Fruit fly (Drosophila melanogaster) whole organism, embryonic: Measurements from ENCODE around the gene TFAM.

Experiments
- Bgb ChIP-seq: fragments of 200-800 bp; sonication (Bioruptor generic); IDR thresholded peaks from 2 replicates; pipeline ENCODE4 v1.3.6; 2022; ENCODE audit warnings: missing biosample characterization, missing genetic modification characterization; ENCODE audit not compliant: partially characterized antibody
- CG11456 ChIP-seq: fragments of 200-800 bp; sonication (Bioruptor generic); IDR thresholded peaks from 3 replicates; pipeline ENCODE4 v1.3.6; 2022; ENCODE audit warnings: missing biosample characterization, missing genetic modification characterization
- CG15696 ChIP-seq: fragments of 200-800 bp; sonication (Bioruptor generic); optimal IDR thresholded peaks from 2 replicates; lab custom pipeline; 2019; ENCODE audit warnings: missing biosample characterization, mild to moderate bottlenecking, missing genetic modification characterization, moderate library complexity
- CG1792 ChIP-seq: fragments of 200-800 bp; sonication (Bioruptor generic); optimal IDR thresholded peaks from 2 replicates; lab custom pipeline; 2016; ENCODE audit warnings: missing biosample characterization, missing genetic modification characterization
- CG18599 ChIP-seq: fragments of 200-800 bp; sonication (Bioruptor generic); optimal IDR thresholded peaks from 3 replicates; lab custom pipeline; 2017; ENCODE audit warnings: missing biosample characterization, missing genetic modification characterization, mild to moderate bottlenecking, moderate library complexity, missing genetic modification reagents
- CG30020 ChIP-seq: fragments of 200-800 bp; optimal IDR thresholded peaks from 2 replicates; lab custom pipeline; 2019; ENCODE audit warnings: missing biosample characterization, mild to moderate bottlenecking, missing genetic modification characterization, moderate library complexity
- CG3995 ChIP-seq: fragments of 200-800 bp; sonication (Bioruptor generic); optimal IDR thresholded peaks from 3 replicates; lab custom pipeline; 2016; ENCODE audit warnings: missing biosample characterization, missing genetic modification characterization
- CG6854 ChIP-seq: fragments of 200-800 bp; sonication (Bioruptor generic); optimal IDR thresholded peaks from 3 replicates; lab custom pipeline; 2017; ENCODE audit warnings: missing biosample characterization, mild to moderate bottlenecking, missing genetic modification characterization
- Dp ChIP-seq: fragments of 200-800 bp; sonication (Bioruptor generic); optimal IDR thresholded peaks from 2 replicates; lab custom pipeline; 2018; ENCODE audit warnings: missing biosample characterization, mild to moderate bottlenecking, missing genetic modification characterization, moderate library complexity
- E2f1 ChIP-seq: fragments of 200-800 bp; sonication (Bioruptor generic); IDR thresholded peaks from 2 replicates; pipeline ENCODE4 v1.3.6; 2022; ENCODE audit warnings: missing biosample characterization, missing genetic modification characterization
- Gug ChIP-seq: fragments of 200-800 bp; sonication (Bioruptor generic); IDR thresholded peaks from 4 replicates; pipeline ENCODE4 v1.3.6; 2022; ENCODE audit warnings: missing biosample characterization, missing genetic modification characterization
- Sry-β ChIP-seq: fragments of 200-800 bp; sonication (Bioruptor generic); optimal IDR thresholded peaks from 2 replicates; lab custom pipeline; 2018; ENCODE audit warnings: missing biosample characterization, mild to moderate bottlenecking, missing genetic modification characterization, moderate library complexity
- ac ChIP-seq: fragments of 200-800 bp; sonication (Bioruptor generic); optimal IDR thresholded peaks from 3 replicates; lab custom pipeline; 2017; ENCODE audit warnings: missing biosample characterization, mild to moderate bottlenecking, missing genetic modification characterization
- corto ChIP-seq: fragments of 200-800 bp; sonication (Bioruptor generic); optimal IDR thresholded peaks from 2 replicates; lab custom pipeline; 2016; ENCODE audit warnings: missing biosample characterization, mild to moderate bottlenecking, missing genetic modification characterization, moderate library complexity
- danr ChIP-seq: fragments of 200-800 bp; sonication (Bioruptor generic); IDR thresholded peaks from 2 replicates; pipeline ENCODE4 v1.3.6; 2022; ENCODE audit warnings: missing biosample characterization, missing genetic modification characterization
- lab ChIP-seq: fragments of 200-800 bp; sonication (Bioruptor generic); optimal IDR thresholded peaks from 3 replicates; lab custom pipeline; 2017; ENCODE audit warnings: missing biosample characterization, missing genetic modification characterization, mild to moderate bottlenecking, moderate library complexity, missing genetic modification reagents
- nerfin-2 ChIP-seq: fragments of 200-800 bp; sonication (Bioruptor generic); IDR thresholded peaks from 2 replicates; pipeline ENCODE4 v1.3.6; 2022; ENCODE audit warnings: missing biosample characterization, missing genetic modification characterization; ENCODE audit not compliant: partially characterized antibody

Gene TFAM

DNA sequence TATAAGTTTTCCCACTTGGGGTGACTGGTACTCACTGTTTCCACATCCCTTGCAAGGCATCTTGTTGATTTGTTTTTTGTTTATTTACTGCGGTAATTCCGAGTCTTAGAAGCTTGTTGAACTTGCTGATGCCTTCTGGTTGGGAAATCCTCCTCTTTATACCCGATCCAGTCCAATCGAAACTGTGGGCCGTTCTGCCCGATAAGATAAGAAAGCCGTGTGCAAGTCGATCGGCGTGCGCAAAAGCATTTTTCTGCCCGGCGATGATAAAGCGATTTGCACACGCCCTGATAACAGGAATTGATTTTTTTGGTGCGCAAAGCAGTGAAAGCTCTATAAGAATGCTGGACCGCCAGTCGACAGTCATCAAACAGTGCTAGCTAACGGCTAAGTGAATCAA lies 42.2 kb downstream of the TFAM start, which contains the start of the genes MtnE and MtnD (continued):
- TF ChIP-seq E2f1 (no peak), danr (GFP tag; lab: Robert Waterston, UW) (no peak), Bgb (GFP tag; lab: Robert Waterston, UW) (no peak), CG30020 (tag; lab: Kevin White, UChicago) (no peak), CG11456 (GFP tag; lab: Robert Waterston, UW) (0 out of 3 replicates have a peak, but pooled peaks have one; percentile 6), CG15696 (tag; lab: Kevin White, UChicago) (no peak), lab (peak; percentile 16), Gug (GFP tag; lab: Robert Waterston, UW) (no peak), Dp (GFP tag; lab: Kevin White, UChicago) (no peak), CG3995 (GFP tag; lab: Kevin White, UChicago) (no peak), ac (GFP tag; lab: Kevin White, UChicago) (no peak), CG1792 (no peak), CG18599 (GFP tag; lab: Kevin White, UChicago) (no peak), corto (GFP tag; lab: Kevin White, UChicago) (peak; percentile 39), Sry-β (GFP tag; lab: Kevin White, UChicago) (no peak), nerfin-2 (GFP tag; lab: Robert Waterston, UW) (no peak), CG6854 (GFP tag; lab: Kevin White, UChicago) (no peak)
